Worm (Caenorhabditis elegans): ENCODE measurements around the gene sra-12.
"Not testable (repeated sequence)": the region's sequence is repeated elsewhere in the genome, so short reads cannot be mapped to it uniquely, and the experiment has no call there.

The sra-12 gene

ce11 chrII:10945446-10945845, 41.2 kb upstream of the sra-12 start:
- TF ChIP-seq flt-1 (GFP tag; IDR thresholded peaks at IDR 0.05) (no peak), sea-1 (GFP tag; conservative IDR thresholded peaks at IDR 0.05) (no peak), hmg-4 (GFP tag; optimal IDR thresholded peaks at IDR 0.05) (no peak), tbx-37 (GFP tag; conservative IDR thresholded peaks at IDR 0.05) (no peak), hmbx-1 (tag; optimal IDR thresholded peaks at IDR 0.05) (no peak), aly-1 (tag; optimal IDR thresholded peaks at IDR 0.05) (no peak), F13C5.2 (tag; optimal IDR thresholded peaks at IDR 0.05) (no peak), hnd-1 (tag; optimal IDR thresholded peaks at IDR 0.05) (no peak), ets-7 (tag; optimal IDR thresholded peaks at IDR 0.05) (no peak), tra-4 (tag; optimal IDR thresholded peaks at IDR 0.05) (no peak), pes-1 (GFP tag; IDR thresholded peaks at IDR 0.05) (no peak), tbx-11 (GFP tag; IDR thresholded peaks at IDR 0.05) (no peak), B0310.2 (tag; optimal IDR thresholded peaks at IDR 0.05) (no peak), ceh-36 (tag; optimal IDR thresholded peaks at IDR 0.05) (no peak), ama-1 (optimal IDR thresholded peaks at IDR 0.05) (no peak), scrt-1 (GFP tag; IDR thresholded peaks at IDR 0.05) (no peak), ceh-13 (GFP tag; optimal IDR thresholded peaks at IDR 0.05) (no peak)

- TF ChIP-seq ama-1 (optimal IDR thresholded peaks at IDR 0.05); aly-1 (tag; optimal IDR thresholded peaks at IDR 0.05); ceh-36 (tag; optimal IDR thresholded peaks at IDR 0.05): not testable (repeated sequence)
Measured at ce11 chrII:10941918-10942317, 37.6 kb upstream of the sra-12 start, which contains the start of gene R03D7.15. R03D7.15 (plus strand) TSS chrII:10942216.

- TF ChIP-seq ceh-36 (tag; optimal IDR thresholded peaks at IDR 0.05) (no peak), hmg-4 (GFP tag; optimal IDR thresholded peaks at IDR 0.05) (no peak), hnd-1 (tag; optimal IDR thresholded peaks at IDR 0.05) (no peak), hmbx-1 (tag; optimal IDR thresholded peaks at IDR 0.05) (no peak), F13C5.2 (tag; optimal IDR thresholded peaks at IDR 0.05) (no peak), ets-7 (tag; optimal IDR thresholded peaks at IDR 0.05) (no peak), B0310.2 (tag; optimal IDR thresholded peaks at IDR 0.05) (no peak), ama-1 (optimal IDR thresholded peaks at IDR 0.05) (no peak), sea-1 (GFP tag; conservative IDR thresholded peaks at IDR 0.05) (no peak), flt-1 (GFP tag; IDR thresholded peaks at IDR 0.05) (no peak), pes-1 (GFP tag; IDR thresholded peaks at IDR 0.05) (no peak), ceh-13 (GFP tag; optimal IDR thresholded peaks at IDR 0.05) (no peak), tra-4 (tag; optimal IDR thresholded peaks at IDR 0.05) (no peak)
Measured at ce11 chrII:10935336-10935735, 31.1 kb upstream of the sra-12 start.

- TF ChIP-seq ama-1 (optimal IDR thresholded peaks at IDR 0.05) = no peak
- TF ChIP-seq flt-1 (GFP tag; IDR thresholded peaks at IDR 0.05) = no peak
- TF ChIP-seq B0310.2 (tag; optimal IDR thresholded peaks at IDR 0.05) = no peak
- no peak for TF ChIP-seq sea-1 (GFP tag; conservative IDR thresholded peaks at IDR 0.05)
- no peak for TF ChIP-seq tbx-37 (GFP tag; conservative IDR thresholded peaks at IDR 0.05)
- no peak for TF ChIP-seq ceh-13 (GFP tag; optimal IDR thresholded peaks at IDR 0.05)
- no peak for TF ChIP-seq ets-7 (tag; optimal IDR thresholded peaks at IDR 0.05)
- no peak for TF ChIP-seq aly-1 (tag; optimal IDR thresholded peaks at IDR 0.05)
- TF ChIP-seq hmg-4 (GFP tag; optimal IDR thresholded peaks at IDR 0.05) = no peak
- TF ChIP-seq ceh-36 (tag; optimal IDR thresholded peaks at IDR 0.05) = no peak
- no peak for TF ChIP-seq hnd-1 (tag; optimal IDR thresholded peaks at IDR 0.05)
- TF ChIP-seq tra-4 (tag; optimal IDR thresholded peaks at IDR 0.05) = no peak
- TF ChIP-seq pes-1 (GFP tag; IDR thresholded peaks at IDR 0.05) = no peak
- no peak for TF ChIP-seq tbx-11 (GFP tag; IDR thresholded peaks at IDR 0.05)
- TF ChIP-seq F13C5.2 (tag; optimal IDR thresholded peaks at IDR 0.05) = no peak
- no peak for TF ChIP-seq scrt-1 (GFP tag; IDR thresholded peaks at IDR 0.05)
- TF ChIP-seq hmbx-1 (tag; optimal IDR thresholded peaks at IDR 0.05) = no peak
Measured at ce11 chrII:10934786-10935185, 30.5 kb upstream of the sra-12 start, which contains the start of gene R03D7.2. R03D7.2 (minus strand) TSS chrII:10935184.

ce11 chrII:10933948-10934722, 29.9 kb upstream of the sra-12 start:
- TF ChIP-seq tbx-11 (GFP tag; IDR thresholded peaks at IDR 0.05) = no peak
- TF ChIP-seq tra-4 (tag; optimal IDR thresholded peaks at IDR 0.05) = no peak
- TF ChIP-seq ama-1 (optimal IDR thresholded peaks at IDR 0.05) = no peak
- no peak for TF ChIP-seq hnd-1 (tag; optimal IDR thresholded peaks at IDR 0.05)
- no peak for TF ChIP-seq B0310.2 (tag; optimal IDR thresholded peaks at IDR 0.05)
- no peak for TF ChIP-seq aly-1 (tag; optimal IDR thresholded peaks at IDR 0.05)
- no peak for TF ChIP-seq F13C5.2 (tag; optimal IDR thresholded peaks at IDR 0.05)
- TF ChIP-seq tbx-37 (GFP tag; conservative IDR thresholded peaks at IDR 0.05) = no peak
- TF ChIP-seq ceh-36 (tag; optimal IDR thresholded peaks at IDR 0.05) = no peak
- TF ChIP-seq scrt-1 (GFP tag; IDR thresholded peaks at IDR 0.05) = no peak
- TF ChIP-seq hmg-4 (GFP tag; optimal IDR thresholded peaks at IDR 0.05) = no peak
- no peak for TF ChIP-seq hmbx-1 (tag; optimal IDR thresholded peaks at IDR 0.05)
- no peak for TF ChIP-seq flt-1 (GFP tag; IDR thresholded peaks at IDR 0.05)
- no peak for TF ChIP-seq ets-7 (tag; optimal IDR thresholded peaks at IDR 0.05)
- TF ChIP-seq sea-1 (GFP tag; conservative IDR thresholded peaks at IDR 0.05) = no peak
- no peak for TF ChIP-seq pes-1 (GFP tag; IDR thresholded peaks at IDR 0.05)
- TF ChIP-seq ceh-13 (GFP tag; optimal IDR thresholded peaks at IDR 0.05) = no peak

ce11 chrII:10932305-10932704, 28.0 kb upstream of the sra-12 start:
- TF ChIP-seq ets-7 (tag; optimal IDR thresholded peaks at IDR 0.05) (no peak), scrt-1 (GFP tag; IDR thresholded peaks at IDR 0.05) (no peak), hmg-4 (GFP tag; optimal IDR thresholded peaks at IDR 0.05) (no peak), aly-1 (tag; optimal IDR thresholded peaks at IDR 0.05) (no peak), tbx-37 (GFP tag; conservative IDR thresholded peaks at IDR 0.05) (no peak), hmbx-1 (tag; optimal IDR thresholded peaks at IDR 0.05) (no peak)
